Worm (Caenorhabditis elegans) whole organism, L3 larva: ENCODE results near the gene acl-13.

Source experiments
- ZK546.5 ChIP-seq: sonication (generic microtip); optimal IDR thresholded peaks from 2 replicates; lab custom pipeline; 2017; ENCODE audit warnings: missing biosample characterization, missing genetic modification characterization
- aly-2 ChIP-seq: fragments of 150-350 bp; optimal IDR thresholded peaks from 2 replicates; lab custom pipeline; 2014; ENCODE audit warnings: missing biosample characterization, missing genetic modification characterization
- ama-1 ChIP-seq: fragments of 150-350 bp; optimal IDR thresholded peaks from 2 replicates; lab custom pipeline; 2018
- ceh-16 ChIP-seq: sonication (generic microtip); optimal IDR thresholded peaks from 2 replicates; lab custom pipeline; 2017; ENCODE audit warnings: missing biosample characterization, missing genetic modification characterization
- ceh-28 ChIP-seq: fragments of 150-350 bp; optimal IDR thresholded peaks from 2 replicates; lab custom pipeline; 2014; ENCODE audit warnings: missing biosample characterization, missing genetic modification reagents, missing genetic modification characterization
- ceh-82 ChIP-seq: fragments of 150-350 bp; optimal IDR thresholded peaks from 2 replicates; lab custom pipeline; 2014; ENCODE audit warnings: missing biosample characterization, missing genetic modification characterization
- ceh-9 ChIP-seq: sonication (generic microtip); optimal IDR thresholded peaks from 2 replicates; lab custom pipeline; 2018; ENCODE audit warnings: missing biosample characterization, missing genetic modification characterization
- daf-12 ChIP-seq: fragments of 150-350 bp; optimal IDR thresholded peaks from 2 replicates; lab custom pipeline; 2014; ENCODE audit warnings: missing biosample characterization, missing genetic modification reagents, missing genetic modification characterization
- egl-27 ChIP-seq: sonication (generic microtip); optimal IDR thresholded peaks from 4 replicates; lab custom pipeline; 2017; ENCODE audit warnings: missing biosample characterization, missing genetic modification reagents, missing genetic modification characterization
- egl-5 ChIP-seq: fragments of 150-350 bp; optimal IDR thresholded peaks from 2 replicates; lab custom pipeline; 2017; ENCODE audit warnings: missing biosample characterization, missing genetic modification reagents, missing genetic modification characterization, inconsistent platforms
- elt-1 ChIP-seq: fragments of 150-350 bp; optimal IDR thresholded peaks from 2 replicates; lab custom pipeline; 2014; ENCODE audit warnings: missing biosample characterization, missing genetic modification characterization
- elt-2 ChIP-seq: sonication (generic microtip); optimal IDR thresholded peaks from 2 replicates; lab custom pipeline; 2016; ENCODE audit warnings: missing genetic modification reagents, mild to moderate bottlenecking, missing genetic modification characterization, missing compliant biosample characterization
- elt-3 ChIP-seq, 3 experiments: fragments of 150-350 bp in 1 of 3; sonication (generic microtip) in 2 of 3; optimal IDR thresholded peaks; 2 replicates in 2 of 3; 4 replicates in 1 of 3; lab custom pipeline; 2014 to 2017; ENCODE audit warnings: missing biosample characterization in 3 of 3, missing genetic modification characterization in 3 of 3
- eor-1 ChIP-seq, 2 experiments: fragments of 150-350 bp; optimal IDR thresholded peaks; 2 replicates each; lab custom pipeline; 2014 to 2018; ENCODE audit warnings: missing biosample characterization in 2 of 2, missing genetic modification characterization in 2 of 2
- fkh-10 ChIP-seq: sonication (generic microtip); optimal IDR thresholded peaks from 2 replicates; lab custom pipeline; 2017; ENCODE audit warnings: missing biosample characterization, missing genetic modification reagents, missing genetic modification characterization
- fkh-2 ChIP-seq: fragments of 150-350 bp; optimal IDR thresholded peaks from 2 replicates; lab custom pipeline; 2014; ENCODE audit warnings: missing biosample characterization, missing genetic modification reagents, missing genetic modification characterization
- fos-1 ChIP-seq: fragments of 150-350 bp; optimal IDR thresholded peaks from 2 replicates; lab custom pipeline; 2014; ENCODE audit warnings: missing biosample characterization, missing genetic modification characterization
- hmg-11 ChIP-seq: sonication (generic microtip); optimal IDR thresholded peaks from 2 replicates; lab custom pipeline; 2016; ENCODE audit warnings: missing genetic modification characterization, missing compliant biosample characterization
- jun-1 ChIP-seq: fragments of 150-350 bp; optimal IDR thresholded peaks from 2 replicates; lab custom pipeline; 2014; ENCODE audit warnings: missing biosample characterization, missing genetic modification reagents, missing genetic modification characterization
- lin-15B ChIP-seq: fragments of 150-350 bp; optimal IDR thresholded peaks from 2 replicates; lab custom pipeline; 2014; ENCODE audit warnings: missing biosample characterization, missing genetic modification characterization
- lin-39 ChIP-seq: fragments of 150-350 bp; optimal IDR thresholded peaks from 2 replicates; lab custom pipeline; 2018; ENCODE audit warnings: missing biosample characterization, missing genetic modification reagents, missing genetic modification characterization
- lsy-12 ChIP-seq: sonication (generic microtip); optimal IDR thresholded peaks from 2 replicates; lab custom pipeline; 2016; ENCODE audit warnings: mild to moderate bottlenecking, missing genetic modification characterization, missing compliant biosample characterization
- mdl-1 ChIP-seq: fragments of 150-350 bp; optimal IDR thresholded peaks from 2 replicates; lab custom pipeline; 2014; ENCODE audit warnings: missing biosample characterization, missing genetic modification characterization
- mml-1 ChIP-seq: fragments of 150-350 bp; sonication (generic microtip); optimal IDR thresholded peaks from 3 replicates; lab custom pipeline; 2014; ENCODE audit warnings: missing biosample characterization, missing genetic modification characterization
- nfya-1 ChIP-seq: sonication (generic microtip); optimal IDR thresholded peaks from 2 replicates; lab custom pipeline; 2017; ENCODE audit warnings: missing genetic modification characterization, mild to moderate bottlenecking, missing compliant biosample characterization, antibody characterized with exemption, moderate library complexity; ENCODE audit not compliant: insufficient read depth
- nhr-11 ChIP-seq: fragments of 150-350 bp; optimal IDR thresholded peaks from 2 replicates; lab custom pipeline; 2014; ENCODE audit warnings: missing biosample characterization, missing genetic modification characterization
- nhr-12 ChIP-seq: fragments of 150-350 bp; optimal IDR thresholded peaks from 2 replicates; lab custom pipeline; 2014; ENCODE audit warnings: missing biosample characterization, missing genetic modification characterization
- nhr-23 ChIP-seq: fragments of 150-350 bp; optimal IDR thresholded peaks from 2 replicates; lab custom pipeline; 2014; ENCODE audit warnings: missing biosample characterization, missing genetic modification reagents, missing genetic modification characterization
- nhr-237 ChIP-seq: fragments of 150-350 bp; optimal IDR thresholded peaks from 2 replicates; lab custom pipeline; 2014; ENCODE audit warnings: missing biosample characterization, missing genetic modification characterization
- nhr-25 ChIP-seq: sonication (generic microtip); optimal IDR thresholded peaks from 2 replicates; lab custom pipeline; 2017; ENCODE audit warnings: missing biosample characterization, missing genetic modification characterization
- nhr-28 ChIP-seq: fragments of 150-350 bp; optimal IDR thresholded peaks from 2 replicates; lab custom pipeline; 2014; ENCODE audit warnings: missing biosample characterization, missing genetic modification characterization
- nhr-43 ChIP-seq: sonication (generic microtip); optimal IDR thresholded peaks from 2 replicates; lab custom pipeline; 2016; ENCODE audit warnings: mild to moderate bottlenecking, missing genetic modification characterization, missing compliant biosample characterization; ENCODE audit not compliant: poor library complexity, severe bottlenecking
- nhr-67 ChIP-seq: fragments of 150-350 bp; optimal IDR thresholded peaks from 2 replicates; lab custom pipeline; 2014; ENCODE audit warnings: missing biosample characterization, missing genetic modification characterization
- nhr-76 ChIP-seq: fragments of 150-350 bp; sonication (generic microtip); optimal IDR thresholded peaks from 5 replicates; lab custom pipeline; 2014; ENCODE audit warnings: missing biosample characterization, missing genetic modification characterization
- nhr-77 ChIP-seq: fragments of 150-350 bp; optimal IDR thresholded peaks from 2 replicates; lab custom pipeline; 2014; ENCODE audit warnings: missing biosample characterization, missing genetic modification characterization
- pha-4 ChIP-seq: fragments of 150-350 bp; optimal IDR thresholded peaks from 2 replicates; lab custom pipeline; 2014; ENCODE audit warnings: missing biosample characterization, missing genetic modification reagents, missing genetic modification characterization
- pqm-1 ChIP-seq: fragments of 150-350 bp; optimal IDR thresholded peaks from 2 replicates; lab custom pipeline; 2017; ENCODE audit warnings: missing biosample characterization, missing genetic modification characterization, inconsistent platforms
- sea-2 ChIP-seq: fragments of 150-350 bp; sonication (generic microtip); optimal IDR thresholded peaks from 4 replicates; lab custom pipeline; 2014; ENCODE audit warnings: missing biosample characterization, missing genetic modification reagents, missing genetic modification characterization
- skn-1 ChIP-seq: fragments of 150-350 bp; optimal IDR thresholded peaks from 2 replicates; lab custom pipeline; 2014; ENCODE audit warnings: missing biosample characterization, missing genetic modification characterization
- snpc-4 ChIP-seq: fragments of 150-350 bp; optimal IDR thresholded peaks from 2 replicates; lab custom pipeline; 2014; ENCODE audit warnings: missing biosample characterization, missing genetic modification characterization
- tbx-2 ChIP-seq: sonication (generic microtip); optimal IDR thresholded peaks from 2 replicates; lab custom pipeline; 2016; ENCODE audit warnings: mild to moderate bottlenecking, missing genetic modification characterization, missing compliant biosample characterization
- unc-39 ChIP-seq: sonication (generic microtip); optimal IDR thresholded peaks from 4 replicates; lab custom pipeline; 2017; ENCODE audit warnings: missing biosample characterization, missing genetic modification characterization
- unc-62 ChIP-seq: fragments of 150-350 bp; sonication (generic microtip); optimal IDR thresholded peaks from 4 replicates; lab custom pipeline; 2014; ENCODE audit warnings: missing biosample characterization, missing genetic modification reagents, missing genetic modification characterization
- zag-1 ChIP-seq: fragments of 150-350 bp; optimal IDR thresholded peaks from 2 replicates; lab custom pipeline; 2014; ENCODE audit warnings: missing biosample characterization, missing genetic modification characterization
- ztf-11 ChIP-seq: fragments of 150-350 bp; optimal IDR thresholded peaks from 2 replicates; lab custom pipeline; 2014; ENCODE audit warnings: missing biosample characterization, missing genetic modification characterization
- ztf-4 ChIP-seq: fragments of 150-350 bp; optimal IDR thresholded peaks from 2 replicates; lab custom pipeline; 2014; ENCODE audit warnings: missing biosample characterization, missing genetic modification characterization

acl-13 gene

DNA sequence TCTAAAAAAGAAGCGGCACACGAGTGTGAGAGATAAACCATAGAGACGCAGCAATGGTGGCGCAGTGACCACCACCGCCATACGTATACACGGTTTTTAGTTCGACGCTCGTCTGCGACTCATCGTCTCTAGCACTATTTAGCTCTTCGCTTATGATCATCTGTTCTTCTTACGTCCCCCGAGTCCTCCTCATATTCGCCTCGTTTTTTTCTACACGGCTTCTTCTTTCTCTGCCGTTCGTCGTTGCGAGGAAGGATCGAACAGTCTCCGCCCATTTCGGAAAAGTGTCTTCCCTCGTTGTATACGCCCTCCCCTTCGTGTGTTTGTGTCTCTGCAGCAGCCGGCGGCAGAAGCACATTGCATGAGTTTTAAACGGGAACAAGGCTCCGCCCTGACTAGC is 45.3 kb upstream of the acl-13 start:
- TF ChIP-seq unc-39 (no peak), hmg-11 (tag; lab: Kevin White, UChicago) (peak; percentile 76), elt-1 (tag; lab: Kevin White, UChicago) (peak; percentile 10), nfya-1 (tag; lab: Kevin White, UChicago) (peak; percentile 47), fkh-10 (GFP tag; lab: Kevin White, UChicago) (peak; percentile 14), snpc-4 (tag; lab: Kevin White, UChicago) (peak; percentile 11), skn-1 (tag; lab: Kevin White, UChicago) (no peak), ceh-9 (tag; lab: Kevin White, UChicago) (no peak), lin-39 (tag; lab: Kevin White, UChicago) (peak; percentile 62)
- TF ChIP-seq, all 47 proteins: peak for 6

DNA sequence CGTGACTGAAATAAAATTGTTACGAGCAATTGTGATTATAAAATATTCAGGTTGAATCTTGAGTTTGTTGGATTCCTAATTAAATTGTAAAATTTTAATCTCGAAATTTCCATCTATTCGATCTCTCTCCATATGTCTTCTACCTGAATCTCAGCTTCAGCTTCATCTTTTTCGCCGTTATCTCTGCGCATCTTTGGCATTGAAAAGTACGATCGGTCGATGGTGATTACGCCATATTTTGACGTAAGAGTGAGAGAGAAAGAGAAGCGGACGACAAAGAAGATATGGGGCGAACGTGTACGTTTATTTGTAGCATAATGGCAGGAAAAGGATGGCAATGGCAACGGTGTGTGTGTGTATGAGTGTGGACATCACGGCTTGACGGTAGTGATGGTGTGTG is 43.7 kb upstream of the acl-13 start:
- TF ChIP-seq nhr-25 (tag; lab: Kevin White, UChicago) (peak; percentile 92), unc-62 (no peak), elt-1 (tag; lab: Kevin White, UChicago) (peak; percentile 71)

DNA sequence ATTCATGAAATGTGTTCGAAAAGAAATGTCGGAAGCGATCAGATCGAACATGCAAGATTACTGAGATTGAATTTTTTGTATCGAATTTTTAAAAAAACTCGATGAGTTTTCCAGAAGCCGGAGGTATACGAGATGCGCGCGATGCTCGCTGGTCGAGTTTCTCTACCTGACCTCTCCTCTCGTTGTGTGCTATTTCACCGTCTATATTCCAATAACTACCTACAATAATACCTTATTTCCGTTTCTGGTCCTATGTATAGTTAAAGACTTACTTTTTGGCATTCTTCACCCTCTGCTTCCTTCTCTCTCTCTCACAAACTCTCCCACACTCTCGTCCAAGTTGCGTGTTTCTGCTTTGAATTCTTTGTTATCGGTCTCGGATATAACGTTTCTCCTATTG is 38.9 kb upstream of the acl-13 start:
- TF ChIP-seq ceh-16 (tag; lab: Kevin White, UChicago) (no peak), pha-4 (tag; lab: Kevin White, UChicago) (no peak), lin-15B (tag; lab: Kevin White, UChicago) (no peak), nhr-11 (tag; lab: Kevin White, UChicago) (no peak)
- TF ChIP-seq, all 47 proteins: peak for 0

DNA sequence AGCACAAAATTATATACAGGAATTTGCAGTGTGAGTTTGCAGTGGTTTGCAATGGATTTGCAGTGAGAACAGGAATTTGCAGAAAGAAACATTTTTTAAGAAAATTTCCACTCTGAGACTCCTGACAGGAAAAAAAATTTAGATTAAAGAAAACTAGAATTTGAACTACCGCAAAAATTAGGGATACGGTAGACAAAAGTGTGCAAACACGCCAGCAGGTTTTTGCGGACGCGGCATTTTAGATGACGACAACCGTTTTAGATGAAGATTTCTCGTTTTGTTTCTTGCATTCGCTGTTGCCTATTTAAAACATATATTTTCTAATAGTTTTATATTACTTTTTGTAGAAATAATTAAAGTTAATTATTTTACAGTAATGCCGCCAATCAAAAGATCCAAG is 38.4 kb upstream of the acl-13 start, which contains the start of gene wdr-46:
Gene wdr-46, plus strand, starts transcription at position 375 of the 400 bp plus-strand sequence.
- TF ChIP-seq nhr-76 (tag; lab: Kevin White, UChicago) (no peak), nhr-43 (peak; percentile 87), nfya-1 (tag; lab: Kevin White, UChicago) (peak; percentile 95), pqm-1 (tag; lab: Kevin White, UChicago) (peak; percentile 57), nhr-23 (peak; percentile 82), tbx-2 (tag; lab: Kevin White, UChicago) (peak; percentile 54), hmg-11 (tag; lab: Kevin White, UChicago) (no peak), lsy-12 (tag; lab: Kevin White, UChicago) (peak; percentile 64), daf-12 (tag; lab: Kevin White, UChicago) (no peak), nhr-237 (no peak), zag-1 (no peak), elt-1 (tag; lab: Kevin White, UChicago) (peak; percentile 19), lin-15B (tag; lab: Kevin White, UChicago) (peak; percentile 79), nhr-12 (no peak), jun-1 (tag; lab: Kevin White, UChicago) (peak; percentile 71), elt-2 (tag; lab: Kevin White, UChicago) (peak; percentile 38), eor-1 (tag; optimal IDR thresholded peaks at IDR 0.05; lab: Kevin White, UChicago) (no peak), ceh-16 (tag; lab: Kevin White, UChicago) (no peak), ztf-11 (tag; lab: Kevin White, UChicago) (no peak), egl-27 (tag; lab: Kevin White, UChicago) (peak; percentile 33), ama-1 (lab: Kevin White, UChicago) (peak; percentile 77), sea-2 (no peak), fkh-2 (no peak), nhr-11 (tag; lab: Kevin White, UChicago) (no peak), egl-5 (peak; percentile 31), ztf-4 (tag; lab: Kevin White, UChicago) (no peak), fos-1 (no peak), ceh-9 (tag; lab: Kevin White, UChicago) (no peak), nhr-25 (tag; lab: Kevin White, UChicago) (peak; percentile 72), nhr-28 (no peak), mdl-1 (tag; lab: Kevin White, UChicago) (no peak), lin-39 (tag; lab: Kevin White, UChicago) (peak; percentile 40), unc-39 (no peak), snpc-4 (tag; lab: Kevin White, UChicago) (no peak), mml-1 (no peak), aly-2 (tag; lab: Kevin White, UChicago) (no peak), skn-1 (tag; lab: Kevin White, UChicago) (peak; percentile 7), ZK546.5 (tag; lab: Kevin White, UChicago) (peak; percentile 38), nhr-67 (tag; lab: Kevin White, UChicago) (no peak), ceh-82 (tag; lab: Kevin White, UChicago) (peak; percentile 62), fkh-10 (GFP tag; lab: Kevin White, UChicago) (no peak), unc-62 (no peak), pha-4 (tag; lab: Kevin White, UChicago) (peak; percentile 87), nhr-77 (tag; lab: Kevin White, UChicago) (peak; percentile 37), elt-3 (tag; optimal IDR thresholded peaks at IDR 0.05; lab: Kevin White, UChicago) (no peak), ceh-28 (tag; lab: Kevin White, UChicago) (peak; percentile 62)
